Worm (Caenorhabditis elegans): ENCODE measurements around the gene K08D12.8.
A peak's percentile ranks its signal among the peaks of the same experiment; 100 is the strongest.

ce11 chrIV:1708426-1708826, 17.6 kb upstream of the K08D12.8 start:
- TF ChIP-seq pqm-1 (tag; optimal IDR thresholded peaks at IDR 0.05) (no peak), T20F7.1 (GFP tag; optimal IDR thresholded peaks at IDR 0.05) (no peak), snpc-4 (tag; optimal IDR thresholded peaks at IDR 0.05) (no peak), egl-27 (tag; optimal IDR thresholded peaks at IDR 0.05) (no peak), nhr-77 (tag; optimal IDR thresholded peaks at IDR 0.05) (no peak), lin-13 (GFP tag; optimal IDR thresholded peaks at IDR 0.05) (peak; percentile 35), F49E8.2 (tag; optimal IDR thresholded peaks at IDR 0.05; ENCODE audit: borderline replicate concordance) (peak; percentile 52), lsy-2 (tag; optimal IDR thresholded peaks at IDR 0.05) (no peak), nhr-10 (tag; optimal IDR thresholded peaks at IDR 0.05) (no peak), ztf-11 (tag; optimal IDR thresholded peaks at IDR 0.05) (no peak), hlh-11 (tag; optimal IDR thresholded peaks at IDR 0.05) (no peak), ama-1 (optimal IDR thresholded peaks at IDR 0.05) (peak; percentile 67), Y105C5A.15 (GFP tag; IDR thresholded peaks at IDR 0.05) (no peak), unc-62 (GFP tag; optimal IDR thresholded peaks at IDR 0.05 in 1 of 2) (peak in 1 of 2 experiments; percentile 68), unc-62 (tag; optimal IDR thresholded peaks at IDR 0.05) (no peak)
